Fruit fly (Drosophila melanogaster) whole organism, prepupa: ENCODE measurements around the gene tara.

Experiments used
- Blimp-1 ChIP-seq: fragments of 200-800 bp; sonication (Bioruptor generic); optimal IDR thresholded peaks from 3 replicates; lab custom pipeline; 2017; ENCODE audit warnings: missing biosample characterization, missing genetic modification characterization, mild to moderate bottlenecking, moderate library complexity, missing genetic modification reagents
- CG11294 ChIP-seq: fragments of 200-800 bp; sonication (Bioruptor generic); IDR thresholded peaks from 2 replicates; pipeline ENCODE4 v1.3.6; 2022; ENCODE audit warnings: missing biosample characterization, missing genetic modification characterization
- CG11902 ChIP-seq: fragments of 200-800 bp; sonication (Bioruptor generic); optimal IDR thresholded peaks from 3 replicates; lab custom pipeline; 2016; ENCODE audit warnings: missing biosample characterization, missing genetic modification characterization
- CG15336 ChIP-seq: fragments of 200-800 bp; sonication (Bioruptor generic); IDR thresholded peaks from 2 replicates; pipeline ENCODE4 v1.3.6; 2022; ENCODE audit warnings: missing biosample characterization, missing genetic modification characterization
- CG16779 ChIP-seq: fragments of 200-800 bp; sonication (Bioruptor generic); optimal IDR thresholded peaks from 3 replicates; lab custom pipeline; 2017; ENCODE audit warnings: missing biosample characterization, mild to moderate bottlenecking, missing genetic modification characterization
- CG3032 ChIP-seq: fragments of 200-800 bp; optimal IDR thresholded peaks from 2 replicates; lab custom pipeline; 2019; ENCODE audit warnings: missing biosample characterization, mild to moderate bottlenecking, missing genetic modification characterization, moderate library complexity
- CG31627 ChIP-seq: fragments of 200-800 bp; sonication (Bioruptor generic); optimal IDR thresholded peaks from 3 replicates; lab custom pipeline; 2016; ENCODE audit warnings: missing biosample characterization, missing genetic modification characterization
- CG32006 ChIP-seq: fragments of 200-800 bp; sonication (Bioruptor generic); optimal IDR thresholded peaks from 3 replicates; lab custom pipeline; 2017; ENCODE audit warnings: missing biosample characterization, mild to moderate bottlenecking, missing genetic modification characterization
- CG34406 ChIP-seq: fragments of 200-800 bp; sonication (Bioruptor generic); optimal IDR thresholded peaks from 3 replicates; lab custom pipeline; 2016; ENCODE audit warnings: missing biosample characterization, missing genetic modification characterization
- CG3919 ChIP-seq: fragments of 200-800 bp; sonication (Bioruptor generic); optimal IDR thresholded peaks from 3 replicates; lab custom pipeline; 2016; ENCODE audit warnings: missing biosample characterization, missing genetic modification characterization
- CG4318 ChIP-seq: fragments of 200-800 bp; sonication (Bioruptor generic); optimal IDR thresholded peaks from 3 replicates; lab custom pipeline; 2017; ENCODE audit warnings: missing biosample characterization, mild to moderate bottlenecking, missing genetic modification characterization
- CG6163 ChIP-seq: fragments of 200-800 bp; sonication (Bioruptor generic); IDR thresholded peaks from 3 replicates; pipeline ENCODE4 v1.3.6; 2022; ENCODE audit warnings: missing biosample characterization, missing genetic modification characterization
- CG6276 ChIP-seq: fragments of 200-800 bp; sonication (Bioruptor generic); optimal IDR thresholded peaks from 2 replicates; lab custom pipeline; 2017; ENCODE audit warnings: missing biosample characterization, mild to moderate bottlenecking, missing genetic modification characterization
- CG6792 ChIP-seq: fragments of 200-800 bp; sonication (Bioruptor generic); optimal IDR thresholded peaks from 3 replicates; lab custom pipeline; 2016; ENCODE audit warnings: missing biosample characterization, missing genetic modification characterization
- CG6854 ChIP-seq: fragments of 200-800 bp; sonication (Bioruptor generic); optimal IDR thresholded peaks from 2 replicates; lab custom pipeline; 2017; ENCODE audit warnings: missing biosample characterization, mild to moderate bottlenecking, missing genetic modification characterization
- CG8119 ChIP-seq: fragments of 200-800 bp; sonication (Bioruptor generic); IDR thresholded peaks from 3 replicates; pipeline ENCODE4 v1.3.6; 2022; ENCODE audit warnings: missing biosample characterization, missing genetic modification characterization
- CG8319 ChIP-seq: fragments of 200-800 bp; sonication (Bioruptor generic); optimal IDR thresholded peaks from 3 replicates; lab custom pipeline; 2016; ENCODE audit warnings: missing biosample characterization, missing genetic modification characterization
- CG8632 ChIP-seq: fragments of 200-800 bp; sonication (Bioruptor generic); optimal IDR thresholded peaks from 3 replicates; lab custom pipeline; 2016; ENCODE audit warnings: missing biosample characterization, missing genetic modification characterization
- CG9139 ChIP-seq: fragments of 200-800 bp; sonication (Bioruptor generic); optimal IDR thresholded peaks from 3 replicates; lab custom pipeline; 2017; ENCODE audit warnings: missing biosample characterization, mild to moderate bottlenecking, missing genetic modification characterization
- Eip93F ChIP-seq: fragments of 200-800 bp; sonication (Bioruptor generic); optimal IDR thresholded peaks from 2 replicates; lab custom pipeline; 2016; ENCODE audit warnings: missing biosample characterization, mild to moderate bottlenecking, missing genetic modification characterization
- Ets21C ChIP-seq: fragments of 200-800 bp; sonication (Bioruptor generic); optimal IDR thresholded peaks from 3 replicates; lab custom pipeline; 2016; ENCODE audit warnings: missing biosample characterization, missing genetic modification characterization
- Ets96B ChIP-seq: fragments of 200-800 bp; optimal IDR thresholded peaks from 2 replicates; lab custom pipeline; 2019; ENCODE audit warnings: missing biosample characterization, mild to moderate bottlenecking, missing genetic modification characterization, moderate library complexity
- Gug ChIP-seq: fragments of 200-800 bp; sonication (Bioruptor generic); IDR thresholded peaks from 2 replicates; pipeline ENCODE4 v1.3.6; 2022; ENCODE audit warnings: missing biosample characterization, missing genetic modification characterization
- Hr39 ChIP-seq: fragments of 200-800 bp; sonication (Bioruptor generic); optimal IDR thresholded peaks from 2 replicates; lab custom pipeline; 2016; ENCODE audit warnings: missing biosample characterization, missing genetic modification characterization
- Hr4 ChIP-seq: fragments of 200-800 bp; sonication (Bioruptor generic); optimal IDR thresholded peaks from 3 replicates; lab custom pipeline; 2016; ENCODE audit warnings: missing biosample characterization, missing genetic modification characterization
- Lpt ChIP-seq: fragments of 200-800 bp; sonication (Bioruptor generic); optimal IDR thresholded peaks from 3 replicates; lab custom pipeline; 2016; ENCODE audit warnings: missing biosample characterization, missing genetic modification characterization
- Met ChIP-seq: fragments of 200-800 bp; sonication (Bioruptor generic); optimal IDR thresholded peaks from 3 replicates; lab custom pipeline; 2016; ENCODE audit warnings: missing biosample characterization, missing genetic modification characterization
- Smox ChIP-seq: fragments of 200-800 bp; sonication (Bioruptor generic); optimal IDR thresholded peaks from 3 replicates; lab custom pipeline; 2016; ENCODE audit warnings: missing biosample characterization, missing genetic modification characterization
- Sox102F ChIP-seq: fragments of 200-800 bp; sonication (Bioruptor generic); optimal IDR thresholded peaks from 2 replicates; lab custom pipeline; 2016; ENCODE audit warnings: missing biosample characterization, mild to moderate bottlenecking, missing genetic modification characterization
- Sox14 ChIP-seq: fragments of 200-800 bp; sonication (Bioruptor generic); optimal IDR thresholded peaks from 3 replicates; lab custom pipeline; 2016; ENCODE audit warnings: missing biosample characterization, missing genetic modification characterization
- Sox15 ChIP-seq: fragments of 200-800 bp; sonication (Bioruptor generic); optimal IDR thresholded peaks from 3 replicates; lab custom pipeline; 2016; ENCODE audit warnings: missing biosample characterization, missing genetic modification characterization
- dac ChIP-seq: fragments of 200-800 bp; sonication (Bioruptor generic); optimal IDR thresholded peaks from 2 replicates; lab custom pipeline; 2017; ENCODE audit warnings: missing biosample characterization, mild to moderate bottlenecking, missing genetic modification characterization
- dsx ChIP-seq: fragments of 200-800 bp; optimal IDR thresholded peaks from 3 replicates; lab custom pipeline; 2019; ENCODE audit warnings: missing biosample characterization, mild to moderate bottlenecking, missing genetic modification characterization, moderate library complexity; ENCODE audit not compliant: poor library complexity, severe bottlenecking
- eg ChIP-seq: fragments of 200-800 bp; sonication (Bioruptor generic); IDR thresholded peaks from 3 replicates; pipeline ENCODE4 v1.3.6; 2022; ENCODE audit warnings: missing biosample characterization, missing genetic modification characterization
- esn ChIP-seq: fragments of 200-800 bp; sonication (Bioruptor generic); optimal IDR thresholded peaks from 2 replicates; lab custom pipeline; 2016; ENCODE audit warnings: missing biosample characterization, mild to moderate bottlenecking, missing genetic modification characterization, moderate library complexity
- fd59A ChIP-seq: fragments of 200-800 bp; sonication (Bioruptor generic); optimal IDR thresholded peaks from 2 replicates; lab custom pipeline; 2017; ENCODE audit warnings: missing biosample characterization, mild to moderate bottlenecking, missing genetic modification characterization, missing genetic modification reagents
- fkh ChIP-seq: fragments of 200-800 bp; sonication (Bioruptor generic); optimal IDR thresholded peaks from 3 replicates; lab custom pipeline; 2017; ENCODE audit warnings: missing biosample characterization, mild to moderate bottlenecking, missing genetic modification characterization, moderate library complexity
- lz ChIP-seq: fragments of 200-800 bp; sonication (Bioruptor generic); optimal IDR thresholded peaks from 3 replicates; lab custom pipeline; 2016; ENCODE audit warnings: missing biosample characterization, missing genetic modification characterization
- net ChIP-seq: fragments of 200-800 bp; sonication (Bioruptor generic); optimal IDR thresholded peaks from 3 replicates; lab custom pipeline; 2016; ENCODE audit warnings: missing biosample characterization, missing genetic modification characterization
- pdm3 ChIP-seq: fragments of 200-800 bp; sonication (Bioruptor generic); optimal IDR thresholded peaks from 3 replicates; lab custom pipeline; 2016; ENCODE audit warnings: missing biosample characterization, missing genetic modification characterization
- salr ChIP-seq, 2 experiments: fragments of 200-800 bp; sonication (Bioruptor generic); optimal IDR thresholded peaks; 3 replicates each; lab custom pipeline; 2016 to 2018; ENCODE audit warnings: missing biosample characterization in 2 of 2, missing genetic modification characterization in 2 of 2, mild to moderate bottlenecking in 1 of 2
- ss ChIP-seq, 2 experiments: fragments of 200-800 bp; sonication (Bioruptor generic); optimal IDR thresholded peaks; 2 replicates in 1 of 2; 3 replicates in 1 of 2; lab custom pipeline; 2017 to 2018; ENCODE audit warnings: mild to moderate bottlenecking in 2 of 2, missing biosample characterization in 2 of 2, missing genetic modification characterization in 2 of 2, moderate library complexity in 1 of 2
- svp ChIP-seq: fragments of 200-800 bp; sonication (Bioruptor generic); peaks from one replicate; lab custom pipeline; 2016; ENCODE audit warnings: missing biosample characterization, missing genetic modification characterization
- vri ChIP-seq: fragments of 200-800 bp; sonication (Bioruptor generic); optimal IDR thresholded peaks from 3 replicates; lab custom pipeline; 2016; ENCODE audit warnings: missing biosample characterization, mild to moderate bottlenecking, missing genetic modification characterization

Gene tara

DNA sequence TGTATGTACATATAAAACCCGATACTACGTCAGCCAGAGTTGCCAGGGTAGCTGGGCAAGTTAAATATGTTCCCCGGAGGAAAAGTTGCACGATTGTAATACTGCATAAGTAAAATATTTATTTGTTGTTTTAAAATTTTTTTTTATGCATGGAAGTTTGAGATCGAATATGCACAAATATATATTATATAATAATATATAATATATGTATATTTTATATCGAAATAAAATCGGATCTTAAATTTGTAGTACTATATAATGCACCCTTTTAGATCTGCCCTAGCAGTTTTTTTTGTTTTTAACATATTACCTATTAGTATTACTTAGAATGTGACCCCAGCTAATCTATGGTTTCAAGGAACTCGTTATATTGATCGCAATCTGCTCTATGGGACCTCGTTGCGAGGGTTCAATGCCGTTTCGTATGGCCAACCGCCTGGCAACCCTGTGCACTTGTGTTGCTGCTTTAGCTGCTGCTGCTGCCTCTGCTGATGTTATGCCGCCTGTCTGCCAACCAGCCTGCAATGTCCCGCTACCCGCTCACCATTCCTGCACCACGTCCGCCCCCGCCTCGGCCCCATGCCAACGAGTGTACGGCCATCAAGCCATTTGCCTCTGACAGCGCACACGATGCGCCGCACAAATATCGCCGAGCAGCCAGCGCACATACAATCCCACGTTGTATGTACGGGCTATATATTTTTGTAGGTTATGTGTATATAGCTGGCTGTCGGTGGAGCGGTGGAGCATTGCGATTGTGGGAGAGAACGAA is 10.7 kb downstream of the tara start (continued):
- TF ChIP-seq ss (GFP tag; optimal IDR thresholded peaks at IDR 0.05; lab: Kevin White, UChicago): peak; percentile 83 to 94
- TF ChIP-seq Sox14 (GFP tag; lab: Kevin White, UChicago): peak; percentile 47
- peak; percentile 33 for TF ChIP-seq Ets21C (GFP tag; lab: Kevin White, UChicago)
- peak; percentile 36 for TF ChIP-seq Lpt (GFP tag; lab: Kevin White, UChicago)
- TF ChIP-seq CG8632 (GFP tag; lab: Kevin White, UChicago): peak; percentile 95
- TF ChIP-seq Hr4: peak; percentile 71
- TF ChIP-seq CG32006 (GFP tag; lab: Kevin White, UChicago): peak; percentile 98
- peak; percentile 70 for TF ChIP-seq Met (GFP tag; lab: Kevin White, UChicago)
- TF ChIP-seq fkh (GFP tag; lab: Kevin White, UChicago): peak; percentile 12
- peak; percentile 81 for TF ChIP-seq CG9139
- no peak for TF ChIP-seq Gug (GFP tag; lab: Robert Waterston, UW)
- peak; percentile 85 for TF ChIP-seq Sox15 (GFP tag; lab: Kevin White, UChicago)
- peak; percentile 77 for TF ChIP-seq Hr39 (GFP tag; lab: Kevin White, UChicago)
- TF ChIP-seq pdm3 (GFP tag; lab: Kevin White, UChicago): peak; percentile 62
- TF ChIP-seq CG11902: peak; percentile 79
- peak; percentile 75 for TF ChIP-seq CG31627 (GFP tag; lab: Kevin White, UChicago)
- TF ChIP-seq CG6854: no peak
- peak; percentile 87 for TF ChIP-seq Blimp-1 (GFP tag; lab: Kevin White, UChicago)
- peak; percentile 84 for TF ChIP-seq fd59A
- TF ChIP-seq lz (GFP tag; lab: Kevin White, UChicago): peak; percentile 87
- peak; percentile 41 to 83 for TF ChIP-seq salr (GFP tag; optimal IDR thresholded peaks at IDR 0.05; lab: Kevin White, UChicago)
- no peak for TF ChIP-seq CG6163
- TF ChIP-seq esn (GFP tag; lab: Kevin White, UChicago): peak; percentile 86
- TF ChIP-seq dsx: peak; percentile 14
- peak; percentile 24 for TF ChIP-seq Smox (GFP tag; lab: Kevin White, UChicago)
- TF ChIP-seq CG34406 (GFP tag; lab: Kevin White, UChicago): peak; percentile 96
- peak; percentile 45 for TF ChIP-seq Sox102F (GFP tag; lab: Kevin White, UChicago)
- peak; percentile 95 for TF ChIP-seq CG4318 (GFP tag; lab: Kevin White, UChicago)
- peak; percentile 64 for TF ChIP-seq CG3919 (GFP tag; lab: Kevin White, UChicago)
- TF ChIP-seq, all 60 proteins: peak for 49

DNA sequence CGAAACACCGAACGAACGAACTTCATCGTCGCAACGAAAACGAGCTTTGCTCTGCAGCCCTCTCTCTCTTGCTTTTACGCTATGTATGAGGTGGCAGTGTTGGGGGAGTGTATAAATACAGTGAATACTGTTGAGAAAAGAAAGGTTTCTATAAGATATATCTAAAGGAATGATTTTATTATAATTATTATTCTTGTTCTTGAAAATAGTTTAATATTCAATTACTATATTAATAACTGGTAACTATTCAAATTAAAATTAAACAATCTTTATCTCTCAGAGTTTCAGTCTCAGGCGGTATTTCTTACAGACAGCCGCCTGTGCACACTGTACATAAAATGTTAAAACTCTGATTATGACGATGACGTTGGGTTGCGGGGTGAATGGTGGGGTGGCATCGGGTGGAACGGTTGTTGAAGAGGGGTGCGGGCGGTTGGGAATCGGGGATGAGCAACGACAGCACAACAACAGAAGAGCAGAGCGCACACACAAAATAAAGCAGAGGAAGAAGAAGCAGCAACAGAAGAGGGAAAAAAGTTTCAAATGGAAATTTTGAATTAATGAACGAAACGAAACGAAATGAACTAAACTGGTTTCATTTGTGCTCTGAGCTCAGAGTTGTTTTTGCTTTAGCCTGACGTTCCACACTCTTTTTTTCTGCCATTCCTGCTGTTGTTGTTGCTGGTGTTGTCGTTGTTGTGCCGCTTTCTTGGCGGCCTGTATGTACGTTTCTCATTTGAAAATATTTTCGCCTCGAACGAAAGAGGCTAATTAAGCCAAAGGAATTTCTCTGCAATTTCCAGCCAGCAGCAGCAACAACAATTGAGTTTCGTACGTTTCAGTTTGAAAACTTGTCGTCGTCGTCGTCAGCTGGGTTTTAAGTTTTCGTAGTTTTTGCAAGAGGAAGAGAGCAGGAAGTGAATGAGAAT is 11.5 kb downstream of the tara start:
- TF ChIP-seq CG8632 (GFP tag; lab: Kevin White, UChicago) (peak; percentile 97), Sox15 (GFP tag; lab: Kevin White, UChicago) (peak; percentile 94), CG6276 (GFP tag; lab: Kevin White, UChicago) (peak; percentile 95), dac (peak; percentile 93), CG9139 (peak; percentile 92), net (peak; percentile 96), Ets96B (peak; percentile 99), Eip93F (GFP tag; lab: Kevin White, UChicago) (peak; percentile 98), Blimp-1 (GFP tag; lab: Kevin White, UChicago) (peak; percentile 93), eg (no peak), Ets21C (GFP tag; lab: Kevin White, UChicago) (peak; percentile 83), CG6854 (peak; percentile 86), CG31627 (GFP tag; lab: Kevin White, UChicago) (peak; percentile 92), CG11294 (GFP tag; lab: Robert Waterston, UW) (no peak), vri (GFP tag; lab: Kevin White, UChicago) (peak; percentile 74), CG8119 (GFP tag; lab: Robert Waterston, UW) (no peak), fkh (GFP tag; lab: Kevin White, UChicago) (peak; percentile 84), Met (GFP tag; lab: Kevin White, UChicago) (peak; percentile 93), CG3032 (peak; percentile 98), CG6792 (peak; percentile 98), svp (peak; percentile 92), Hr4 (peak; percentile 95), CG34406 (GFP tag; lab: Kevin White, UChicago) (peak; percentile 98), CG8319 (peak; percentile 96), CG3919 (GFP tag; lab: Kevin White, UChicago) (peak; percentile 97), CG15336 (no peak), Lpt (GFP tag; lab: Kevin White, UChicago) (peak; percentile 82), CG16779 (tag; lab: Kevin White, UChicago) (peak; percentile 93), CG4318 (GFP tag; lab: Kevin White, UChicago) (peak; percentile 94), CG32006 (GFP tag; lab: Kevin White, UChicago) (peak; percentile 98)
